Worm (Caenorhabditis elegans) whole organism, L4/young adult: ENCODE results near the gene F35D11.1.

Experiments used
- W03F9.2 ChIP-seq: fragments of 150-350 bp; optimal IDR thresholded peaks from 2 replicates; lab custom pipeline; 2014; ENCODE audit warnings: missing biosample characterization, missing genetic modification characterization
- dao-5 ChIP-seq: sonication (generic microtip); optimal IDR thresholded peaks from 2 replicates; lab custom pipeline; 2016; ENCODE audit warnings: missing genotype, missing genetic modification characterization, moderate library complexity, missing compliant biosample characterization
- him-1 ChIP-seq: sonication (generic microtip); optimal IDR thresholded peaks from 2 replicates; lab custom pipeline; 2016; ENCODE audit warnings: missing genotype, missing genetic modification reagents, missing genetic modification characterization, missing compliant biosample characterization

The F35D11.1 gene

DNA sequence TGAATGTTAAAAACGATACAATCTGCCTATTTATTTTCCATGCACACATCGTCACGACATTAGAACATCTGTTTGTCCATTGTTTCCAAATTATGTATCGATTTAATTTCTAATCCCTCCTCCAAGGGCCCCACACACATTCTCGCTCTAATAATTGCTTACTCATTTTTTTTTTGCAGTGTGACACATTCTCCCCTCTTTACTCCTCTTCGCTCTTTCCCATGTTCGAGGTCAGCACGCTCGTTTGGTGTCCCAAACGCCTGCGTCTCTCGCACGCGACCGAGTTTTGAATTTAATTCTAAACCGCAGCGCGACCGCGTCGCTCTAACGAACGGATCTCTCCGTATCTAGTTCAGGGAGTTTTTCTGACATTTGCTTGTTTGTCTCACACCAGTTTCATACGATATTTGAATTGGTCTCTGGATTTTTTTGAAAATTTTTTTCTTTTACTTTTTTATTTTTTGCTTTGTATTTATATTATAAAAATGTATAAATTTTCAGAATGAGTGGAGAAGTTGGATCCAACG, 45.9 kb downstream of the F35D11.1 start, which contains the start of the genes clec-140 and hmg-11:
clec-140 (plus strand) TSS at position 477 of the 527 bp plus-strand sequence.
hmg-11 (plus strand) TSS at position 502 of the 527 bp plus-strand sequence.
- no peak for TF ChIP-seq W03F9.2 (tag; lab: Kevin White, UChicago)
- TF ChIP-seq him-1 (tag; lab: Kevin White, UChicago) = no peak
- TF ChIP-seq dao-5 (tag; lab: Kevin White, UChicago) = no peak

DNA sequence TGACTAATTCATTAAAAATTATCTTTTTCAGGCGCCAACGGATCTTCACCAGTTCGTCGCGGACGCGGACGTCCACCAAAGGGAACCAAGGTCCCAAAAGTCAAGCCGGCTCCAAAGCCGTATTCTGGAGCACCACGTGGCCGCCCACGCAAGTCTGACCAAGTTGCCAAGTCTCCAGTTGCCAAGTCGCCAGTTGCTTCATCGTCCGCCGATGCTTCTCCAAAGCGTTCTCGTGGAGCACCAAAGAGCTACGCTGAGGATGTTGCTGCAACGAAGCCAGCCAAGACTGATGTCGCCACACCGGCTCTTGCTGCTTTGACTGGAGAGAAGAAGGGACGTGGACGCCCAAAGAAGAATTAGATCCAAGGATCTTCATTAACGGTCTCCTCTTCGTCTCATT, 46.5 kb downstream of the F35D11.1 start:
- TF ChIP-seq W03F9.2 (tag; lab: Kevin White, UChicago) = no peak
- no peak for TF ChIP-seq him-1 (tag; lab: Kevin White, UChicago)
- TF ChIP-seq dao-5 (tag; lab: Kevin White, UChicago) = no peak

ce11 chrII:4673670-4674069, 47.0 kb downstream of the F35D11.1 start:
- no peak for TF ChIP-seq W03F9.2 (tag; lab: Kevin White, UChicago)
- no peak for TF ChIP-seq him-1 (tag; lab: Kevin White, UChicago)
- no peak for TF ChIP-seq dao-5 (tag; lab: Kevin White, UChicago)

ce11 chrII:4674188-4674587, 47.5 kb downstream of the F35D11.1 start:
- TF ChIP-seq dao-5 (tag; lab: Kevin White, UChicago) = no peak
- TF ChIP-seq him-1 (tag; lab: Kevin White, UChicago) = no peak
- no peak for TF ChIP-seq W03F9.2 (tag; lab: Kevin White, UChicago)

ce11 chrII:4675481-4675880, 48.8 kb downstream of the F35D11.1 start, which contains the start of gene T05A7.3:
Gene T05A7.3 (plus strand): TSS chrII:4675781.
- no peak for TF ChIP-seq W03F9.2 (tag; lab: Kevin White, UChicago)
- TF ChIP-seq him-1 (tag; lab: Kevin White, UChicago) = no peak
- no peak for TF ChIP-seq dao-5 (tag; lab: Kevin White, UChicago)

DNA sequence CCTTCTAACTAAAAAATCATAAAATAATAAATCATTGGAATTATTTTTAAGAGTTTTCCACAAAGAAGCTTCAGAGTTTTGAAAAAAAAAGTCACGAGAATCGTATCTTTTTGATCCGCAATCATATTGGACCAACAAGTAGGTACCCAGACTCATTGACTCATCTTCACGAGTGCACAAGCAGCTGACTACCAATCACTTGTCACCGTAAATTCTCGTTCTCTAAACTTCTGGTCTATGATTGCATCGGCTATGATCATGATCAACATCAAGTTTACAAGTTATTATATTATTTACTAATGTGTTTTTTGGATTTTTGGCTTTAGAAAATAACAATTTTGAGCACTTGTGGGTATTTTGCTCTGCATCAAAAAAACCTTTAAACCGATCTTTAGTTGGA, 49.5 kb downstream of the F35D11.1 start:
- TF ChIP-seq W03F9.2 (tag; lab: Kevin White, UChicago) (no peak), dao-5 (tag; lab: Kevin White, UChicago) (no peak), him-1 (tag; lab: Kevin White, UChicago) (no peak)
